Worm (Caenorhabditis elegans) whole organism, midembryonic: Measurements from ENCODE around the gene F01G4.4.

Source experiments
- T22C8.4 ChIP-seq: fragments of 200-800 bp; sonication (Bioruptor generic); IDR thresholded peaks from 2 replicates; pipeline ENCODE4 v1.3.6; 2022; ENCODE audit warnings: missing genetic modification characterization, missing compliant biosample characterization
- cog-1 ChIP-seq: sonication (generic microtip); optimal IDR thresholded peaks from 2 replicates; lab custom pipeline; 2016; ENCODE audit warnings: missing genetic modification characterization, missing compliant biosample characterization
- flt-1 ChIP-seq: fragments of 200-800 bp; sonication (Bioruptor generic); IDR thresholded peaks from 2 replicates; pipeline ENCODE4 v1.3.6; 2022; ENCODE audit warnings: missing genetic modification characterization, missing compliant biosample characterization
- klf-2 ChIP-seq: fragments of 200-800 bp; sonication (Bioruptor generic); conservative IDR thresholded peaks from 2 replicates; pipeline ENCODE4 v1.3.6; 2022; ENCODE audit warnings: missing genetic modification reagents, missing genetic modification characterization, missing compliant biosample characterization
- ref-1 ChIP-seq: fragments of 200-800 bp; sonication (Bioruptor generic); conservative IDR thresholded peaks from 2 replicates; pipeline ENCODE4 v1.3.6; 2022; ENCODE audit warnings: missing genetic modification reagents, missing genetic modification characterization, missing compliant biosample characterization
- ztf-23 ChIP-seq: fragments of 200-800 bp; sonication (Bioruptor generic); IDR thresholded peaks from 2 replicates; pipeline ENCODE4 v1.3.6; 2022; ENCODE audit warnings: missing genetic modification reagents, missing genetic modification characterization, missing compliant biosample characterization

DNA sequence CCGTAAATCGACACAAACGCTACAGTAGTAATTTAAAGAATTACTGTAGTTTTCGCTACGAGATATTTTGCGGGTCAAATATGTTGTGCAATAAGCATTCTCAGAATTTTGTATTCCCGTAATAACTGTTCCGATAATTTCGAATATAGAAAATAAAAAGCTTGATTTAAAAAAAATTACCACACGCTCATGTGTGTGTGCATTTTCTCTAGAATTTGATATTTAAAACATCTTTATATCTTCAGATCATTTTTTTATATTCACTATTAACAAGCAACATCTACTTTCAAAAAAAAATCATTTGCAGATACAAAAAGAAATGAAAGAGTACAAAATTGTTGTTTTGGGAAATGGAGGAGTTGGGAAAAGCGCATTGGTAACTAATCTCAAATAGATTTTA is 33.8 kb downstream of the F01G4.4 start, which contains the start of gene rap-3:
- TF ChIP-seq ztf-23 (no peak), flt-1 (GFP tag; lab: Robert Waterston, UW) (no peak), ref-1 (GFP tag; lab: Robert Waterston, UW) (no peak), cog-1 (tag; lab: Kevin White, UChicago) (no peak), T22C8.4 (GFP tag; lab: Robert Waterston, UW) (no peak), klf-2 (GFP tag; lab: Robert Waterston, UW) (no peak)
